Fruit fly (Drosophila melanogaster): ENCODE measurements around the gene sloth1.

Gene sloth1

DNA sequence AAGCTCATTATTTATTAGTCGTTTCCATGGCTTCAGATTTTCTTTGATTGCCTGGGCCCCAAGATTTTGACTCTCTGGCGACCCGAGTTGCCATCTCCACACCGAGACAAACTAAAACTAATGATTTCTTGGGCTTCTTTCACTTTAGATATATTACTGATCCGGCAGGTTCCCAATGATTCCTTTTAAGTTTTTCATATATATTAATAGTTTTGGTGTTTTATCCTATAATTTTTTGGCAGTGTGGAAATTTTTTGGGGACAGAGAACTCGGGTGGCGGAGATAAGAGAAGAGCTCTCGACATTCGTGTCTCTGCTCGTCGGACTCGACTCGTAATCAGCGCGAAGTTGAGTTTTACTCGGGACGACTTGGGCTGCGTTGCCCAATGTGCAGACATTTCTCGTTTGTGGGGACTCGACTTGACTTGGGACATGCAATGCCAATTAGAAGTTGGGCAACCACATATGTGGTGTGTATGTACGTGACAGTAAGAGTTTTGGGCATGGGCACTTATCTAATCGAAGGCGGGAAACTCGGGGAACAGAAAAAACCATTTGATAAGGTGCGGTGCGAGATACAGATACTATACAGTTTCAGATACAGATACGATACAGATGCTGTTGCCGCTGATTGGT, 9.9 kb upstream of the sloth1 start:
- no peak for TF ChIP-seq CG8478 (optimal IDR thresholded peaks at IDR 0.05)
- no peak for TF ChIP-seq CTCF (optimal IDR thresholded peaks at IDR 0.05)

DNA sequence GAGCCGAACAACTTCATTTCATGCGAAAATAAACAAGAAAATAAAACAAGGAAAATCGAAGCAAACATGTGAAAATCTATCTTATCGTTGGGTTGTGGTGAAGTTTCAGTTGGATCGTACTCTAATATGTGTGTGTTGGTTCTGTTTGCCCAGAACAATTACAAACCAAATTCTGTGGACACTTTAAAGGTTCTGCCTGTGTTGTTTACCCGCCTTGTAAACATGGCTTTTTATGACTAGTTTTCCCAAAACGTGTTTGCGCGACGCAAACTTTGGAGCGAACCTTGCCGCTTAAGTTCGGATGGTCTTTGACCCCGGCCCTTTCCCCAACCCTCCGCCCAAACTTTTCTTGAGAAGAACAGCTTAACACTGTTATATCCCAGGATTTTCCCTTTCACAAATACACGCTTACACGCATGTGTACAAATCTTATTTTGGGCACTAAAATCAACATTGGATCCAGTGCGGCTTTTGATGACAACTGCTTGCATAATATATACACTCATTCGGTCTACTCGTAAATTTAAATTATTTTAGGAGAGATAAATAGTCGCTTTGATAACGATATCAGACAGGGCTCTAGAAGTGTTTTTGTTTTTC, 7.0 kb upstream of the sloth1 start:
- TF ChIP-seq CG8478 (optimal IDR thresholded peaks at IDR 0.05): no peak
- no peak for TF ChIP-seq CTCF (optimal IDR thresholded peaks at IDR 0.05)

DNA sequence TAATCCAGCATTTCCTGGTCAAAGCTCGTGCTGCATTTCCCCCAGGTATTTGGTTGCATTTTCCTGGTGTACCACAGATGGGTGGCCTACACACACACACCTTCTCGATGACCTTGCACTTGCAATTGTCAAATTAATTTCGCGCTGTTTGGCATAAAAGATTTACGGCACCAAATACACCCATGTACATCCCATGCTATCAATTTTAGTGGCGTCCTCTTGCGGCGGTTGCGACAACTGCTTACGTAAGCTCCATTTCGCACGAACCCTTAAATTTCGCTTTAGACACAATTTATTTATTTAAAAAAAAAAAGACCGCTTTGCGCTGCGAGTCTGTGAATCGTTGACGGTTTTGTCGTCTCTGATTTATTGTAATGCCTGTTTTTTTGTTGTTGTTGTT, 5.7 kb upstream of the sloth1 start:
- TF ChIP-seq CG8478 (optimal IDR thresholded peaks at IDR 0.05): no peak
- TF ChIP-seq CTCF (optimal IDR thresholded peaks at IDR 0.05): peak; percentile 60 to 72

DNA sequence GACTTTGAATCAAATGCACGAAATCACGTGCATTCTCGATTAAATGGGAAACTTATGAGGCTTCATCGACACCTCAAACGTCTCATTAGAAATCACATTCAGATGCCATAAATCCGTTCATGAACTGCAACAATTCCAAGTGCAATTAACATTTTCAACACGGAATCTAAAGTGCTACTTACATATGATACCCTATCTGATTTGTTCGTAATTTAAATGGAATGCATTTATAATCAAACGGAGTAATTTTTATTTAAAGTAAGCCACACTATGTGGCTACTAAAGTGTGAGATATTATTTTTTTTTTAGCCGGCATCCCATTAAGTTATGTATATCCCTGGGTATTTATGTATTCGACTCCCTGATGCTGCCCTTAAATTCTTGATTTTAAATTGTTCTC, 3.5 kb upstream of the sloth1 start:
- no peak for TF ChIP-seq CTCF (optimal IDR thresholded peaks at IDR 0.05)
- TF ChIP-seq CG8478 (optimal IDR thresholded peaks at IDR 0.05): no peak

DNA sequence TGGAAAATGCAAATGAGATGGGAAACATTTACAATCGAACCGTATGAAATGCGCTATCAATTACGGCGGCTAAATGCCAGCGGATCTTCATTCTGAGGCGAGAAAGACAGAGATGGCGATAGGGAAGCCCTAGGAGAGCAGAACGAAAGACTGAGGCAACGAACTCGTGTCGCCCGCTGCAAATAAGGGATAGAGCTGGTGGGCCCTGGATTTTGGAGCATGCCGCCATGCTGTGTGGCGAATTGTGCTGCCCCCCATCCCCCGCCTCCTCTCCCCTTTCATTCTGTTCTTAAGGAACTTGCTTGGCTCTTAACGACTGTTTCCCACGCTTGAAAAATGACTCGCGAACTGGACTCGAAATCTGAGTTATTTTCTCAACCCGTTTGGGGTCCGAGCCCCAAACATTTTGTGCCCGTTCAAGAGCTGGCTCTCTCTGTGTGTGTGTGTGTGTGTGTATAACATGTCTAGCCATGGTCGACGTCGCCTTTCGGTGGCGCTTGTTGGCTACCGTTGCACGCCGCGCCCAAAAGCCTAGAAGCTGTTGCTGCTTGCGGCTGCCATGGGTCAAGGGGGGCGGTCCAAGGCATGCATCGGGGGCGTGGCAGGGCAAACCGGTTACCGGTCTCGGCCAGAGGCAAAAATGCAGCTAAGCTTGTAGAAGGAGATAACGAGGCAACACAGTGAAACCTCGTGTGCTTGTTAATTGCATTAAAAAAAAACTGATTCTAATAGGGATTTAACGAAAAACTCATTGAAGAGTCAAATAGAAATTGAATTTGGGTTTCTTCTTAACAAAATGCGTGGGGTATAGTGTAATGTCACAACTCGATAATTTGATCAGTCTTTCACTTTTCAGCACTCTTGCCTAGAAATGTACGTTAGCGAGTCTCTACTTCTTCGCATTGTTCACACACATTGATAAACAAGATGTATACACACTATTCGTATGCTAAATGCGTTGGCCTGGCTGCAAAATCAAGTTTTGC, 2.8 kb upstream of the sloth1 start:
- no peak for TF ChIP-seq CTCF (optimal IDR thresholded peaks at IDR 0.05)
- TF ChIP-seq CG8478 (optimal IDR thresholded peaks at IDR 0.05): no peak

DNA sequence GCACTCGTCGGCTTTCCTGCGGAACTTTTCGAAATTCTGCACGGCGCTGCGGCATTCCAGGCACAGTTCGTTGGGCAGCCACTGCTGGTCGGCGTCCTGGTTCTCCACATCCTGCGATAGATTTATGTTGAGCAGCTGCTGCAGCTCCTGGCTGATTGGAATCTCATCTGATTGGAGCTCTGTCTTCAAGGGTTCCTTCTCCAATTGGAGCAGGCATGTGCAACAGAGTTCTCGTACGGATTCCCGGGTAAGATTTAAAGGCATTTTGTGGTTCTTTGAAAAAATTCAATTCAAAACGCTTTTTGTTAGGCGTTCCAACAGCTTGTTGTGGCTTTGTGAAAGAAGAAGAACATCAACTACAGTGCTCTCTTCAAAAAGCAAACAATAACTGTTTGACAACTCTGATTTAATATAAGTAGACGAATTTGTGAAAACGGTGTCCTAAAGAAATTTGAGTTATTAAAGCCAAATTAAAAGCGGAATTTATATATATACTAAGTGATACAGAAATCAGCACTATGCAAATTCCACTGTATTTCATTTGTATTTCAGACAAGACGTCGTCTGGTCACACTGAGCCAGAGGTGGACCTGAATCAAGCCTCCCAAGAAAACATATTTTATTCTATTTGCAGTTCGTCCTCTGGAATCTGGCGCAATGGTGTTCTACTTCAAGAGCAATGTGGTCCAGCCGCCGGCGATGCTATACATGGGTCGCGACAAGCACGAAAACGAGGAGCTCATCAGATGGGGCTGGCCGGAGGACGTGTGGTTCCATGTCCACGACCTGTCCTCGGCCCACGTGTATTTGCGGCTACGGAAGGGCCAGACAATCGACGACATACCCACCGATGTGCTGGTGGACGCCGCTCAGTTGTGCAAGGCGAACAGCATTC, 2.4 kb downstream of the sloth1 start, which contains the start of the genes CG3032 and CG4593:
Gene CG3032 (minus strand): TSS at position 562 of the 895 bp plus-strand sequence.
Gene CG4593 (plus strand): TSS at position 568 of the 895 bp plus-strand sequence.
- TF ChIP-seq CG8478 (optimal IDR thresholded peaks at IDR 0.05) (no peak), CTCF (optimal IDR thresholded peaks at IDR 0.05) (no peak)

DNA sequence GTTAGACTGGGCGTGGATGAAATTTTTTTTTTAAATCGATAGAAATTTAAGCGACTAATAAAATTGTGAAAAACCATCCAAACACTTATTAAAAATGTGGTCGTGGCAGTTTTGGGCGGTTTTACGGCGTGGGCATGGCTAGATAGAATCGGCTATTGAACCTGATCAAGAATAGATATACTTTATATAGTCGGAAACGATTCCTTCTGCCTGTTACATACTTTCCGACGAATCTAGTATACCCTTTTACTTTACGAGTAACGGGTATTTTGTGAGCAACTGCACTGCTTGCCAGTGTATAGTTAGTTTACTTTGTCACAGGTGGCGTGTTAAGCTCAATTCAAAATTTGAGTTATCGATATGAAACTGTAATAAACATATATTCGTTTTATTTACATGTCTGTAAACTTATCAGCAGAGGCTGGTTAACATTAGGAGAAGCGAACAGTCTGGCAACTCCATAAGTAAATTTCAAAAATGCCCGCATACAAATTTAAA, 3.8 kb downstream of the sloth1 start:
- TF ChIP-seq CG8478 (optimal IDR thresholded peaks at IDR 0.05) (no peak), CTCF (optimal IDR thresholded peaks at IDR 0.05) (peak; percentile 93 to 94)

DNA sequence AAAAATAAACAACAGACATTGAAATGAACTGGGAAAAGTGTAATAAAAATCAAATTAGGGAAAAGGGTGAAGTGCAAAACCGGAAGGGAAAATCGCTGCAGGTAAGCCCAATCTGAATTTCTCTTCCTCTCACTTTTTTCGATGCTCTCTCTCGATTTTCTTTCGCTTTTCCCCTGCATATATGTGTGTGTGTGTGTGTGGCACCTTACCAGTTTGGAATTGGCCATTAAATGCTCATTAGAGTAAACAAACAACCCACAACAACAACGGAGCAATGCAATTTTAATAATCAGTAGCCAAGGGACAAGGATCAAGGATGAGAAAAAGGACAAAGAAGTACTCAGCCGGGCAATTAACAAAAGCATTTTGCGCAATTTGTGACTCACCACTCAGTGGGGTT, 23.7 kb downstream of the sloth1 start:
- TF ChIP-seq CTCF (optimal IDR thresholded peaks at IDR 0.05) (no peak), CG8478 (optimal IDR thresholded peaks at IDR 0.05) (no peak)

DNA sequence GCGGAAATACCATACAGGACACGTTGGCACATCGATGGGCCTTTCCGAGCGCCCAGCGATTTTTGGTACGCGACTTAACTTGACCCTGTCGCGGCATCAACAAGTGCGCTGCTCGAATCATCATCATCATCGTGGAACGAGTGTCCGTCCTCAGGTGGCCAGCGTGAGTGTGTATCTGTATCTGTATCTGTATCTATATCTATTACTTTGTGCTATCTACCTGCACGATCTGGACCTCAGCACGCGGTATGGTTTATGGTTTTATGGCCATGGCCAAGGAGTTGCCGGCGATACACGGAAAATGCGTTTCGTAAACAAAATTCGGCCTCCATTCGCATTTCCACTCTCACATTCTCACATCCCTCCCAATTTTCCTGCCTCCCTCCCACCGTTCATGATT, 25.9 kb downstream of the sloth1 start:
- TF ChIP-seq CG8478 (optimal IDR thresholded peaks at IDR 0.05) (no peak), CTCF (optimal IDR thresholded peaks at IDR 0.05) (no peak)

DNA sequence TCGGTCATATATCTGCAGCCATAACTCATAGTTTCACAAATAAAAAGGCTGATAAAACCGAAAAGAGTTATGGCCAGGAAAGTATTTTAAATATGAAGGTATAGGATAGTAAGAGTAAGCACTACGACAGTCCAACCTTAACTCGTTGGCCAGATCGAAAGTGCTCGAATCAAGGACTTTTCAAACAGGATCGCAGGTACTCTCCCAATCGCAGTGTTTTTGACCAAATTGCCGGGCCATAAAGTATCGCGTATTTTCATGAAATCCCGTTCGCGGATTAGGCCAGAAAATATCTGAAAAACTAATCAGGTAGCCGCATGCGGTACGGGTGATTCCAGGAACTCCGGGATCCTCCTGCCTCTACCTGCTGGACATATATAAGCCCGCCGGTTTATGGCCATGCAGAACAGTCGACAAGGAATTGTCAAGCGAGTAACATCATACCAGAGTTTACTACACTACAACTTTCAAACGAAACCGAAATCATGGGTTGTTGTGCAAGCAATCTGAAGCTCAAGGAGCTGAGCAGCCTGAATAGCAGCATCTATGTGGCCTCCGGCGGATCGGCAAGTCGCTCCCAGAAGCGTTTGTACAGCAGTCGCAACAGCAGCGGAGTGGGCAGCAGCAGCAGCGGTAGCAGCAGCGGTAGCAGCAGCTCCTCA, 29.2 kb downstream of the sloth1 start, which contains the start of gene CG14427:
Gene CG14427 (plus strand): TSS at position 399 of the 662 bp plus-strand sequence.
- no peak for TF ChIP-seq CTCF (optimal IDR thresholded peaks at IDR 0.05)
- TF ChIP-seq CG8478 (optimal IDR thresholded peaks at IDR 0.05): no peak

DNA sequence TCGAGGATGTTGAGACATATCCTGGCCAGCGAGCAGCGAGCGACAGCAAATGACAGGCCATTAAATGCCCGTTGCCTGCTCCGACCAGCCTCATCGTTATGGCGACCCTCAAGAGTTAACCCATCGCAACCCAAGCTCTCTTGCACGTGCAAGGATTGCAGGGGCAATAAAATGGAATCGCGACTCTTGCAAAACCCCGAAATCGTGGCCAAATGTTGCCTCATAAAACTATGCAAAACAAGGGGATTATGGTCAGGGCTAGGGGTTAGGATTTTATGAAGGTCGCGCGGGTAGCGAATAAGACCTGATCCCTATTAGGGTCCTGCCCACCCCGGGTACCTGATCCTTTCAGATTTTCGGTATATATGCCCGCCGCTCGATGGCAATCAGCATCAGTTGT, 37.9 kb downstream of the sloth1 start, which contains the start of gene nullo:
Gene nullo (plus strand): TSS at position 390 of the 400 bp plus-strand sequence.
- TF ChIP-seq CTCF (optimal IDR thresholded peaks at IDR 0.05) (no peak), CG8478 (optimal IDR thresholded peaks at IDR 0.05) (no peak)

DNA sequence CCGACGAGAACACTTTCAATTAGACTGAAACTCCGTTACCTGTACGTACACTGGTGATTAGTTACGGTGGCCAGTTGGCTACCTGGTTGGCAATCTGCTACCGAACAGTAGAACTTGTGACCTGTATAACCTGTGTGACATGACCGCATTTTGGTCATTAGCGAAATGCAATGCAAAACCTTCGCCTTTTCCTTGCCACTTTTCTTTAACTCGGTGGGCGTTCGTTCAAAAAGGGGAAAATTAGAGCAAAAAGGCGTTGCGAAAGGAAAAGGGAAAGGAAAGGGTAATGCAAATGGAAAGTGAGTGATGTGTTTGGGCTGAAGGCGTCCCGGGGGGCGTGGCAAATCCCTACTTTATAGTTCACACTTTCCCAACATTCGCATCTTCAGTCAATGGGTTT, 47.8 kb downstream of the sloth1 start:
- no peak for TF ChIP-seq CG8478 (optimal IDR thresholded peaks at IDR 0.05)
- no peak for TF ChIP-seq CTCF (optimal IDR thresholded peaks at IDR 0.05)

Measured in S2 (cell line).